Fruit fly (Drosophila melanogaster) whole organism, wandering third instar larva: Measurements from ENCODE around the gene put.

Source experiments
- Abd-B ChIP-seq: fragments of >200 bp; optimal IDR thresholded peaks from 2 replicates; lab custom pipeline; 2017; ENCODE audit warnings: missing biosample characterization, missing genetic modification characterization
- CG32264 ChIP-seq: fragments of 200-800 bp; sonication (Bioruptor generic); optimal IDR thresholded peaks from 2 replicates; lab custom pipeline; 2016; ENCODE audit warnings: missing biosample characterization, missing genetic modification characterization
- CG9705 ChIP-seq: fragments of 200-800 bp; sonication (Bioruptor generic); optimal IDR thresholded peaks from 2 replicates; lab custom pipeline; 2018; ENCODE audit warnings: missing biosample characterization, mild to moderate bottlenecking, missing genetic modification characterization
- CrebA ChIP-seq: fragments of 200-800 bp; sonication (Bioruptor generic); optimal IDR thresholded peaks from 2 replicates; lab custom pipeline; 2016; ENCODE audit warnings: missing biosample characterization, mild to moderate bottlenecking, missing genetic modification characterization, borderline replicate concordance
- Dfd ChIP-seq: fragments of >200 bp; optimal IDR thresholded peaks from 2 replicates; lab custom pipeline; 2017; ENCODE audit warnings: missing biosample characterization, missing genetic modification characterization
- Dif ChIP-seq: fragments of 200-275, 200-300 bp; sonication (Bioruptor generic); optimal IDR thresholded peaks from 2 replicates; lab custom pipeline; 2018; ENCODE audit warnings: missing biosample characterization, missing genetic modification characterization; ENCODE audit not compliant: partially characterized antibody
- GATAd ChIP-seq: sonication (Bioruptor generic); optimal IDR thresholded peaks from 2 replicates; lab custom pipeline; 2016; ENCODE audit warnings: missing biosample characterization, missing genetic modification characterization
- HLH106 ChIP-seq: fragments of 200-800 bp; optimal IDR thresholded peaks from 3 replicates; lab custom pipeline; 2019; ENCODE audit warnings: missing biosample characterization, mild to moderate bottlenecking, missing genetic modification characterization, moderate library complexity
- Hnf4 ChIP-seq: fragments of 200-800 bp; sonication (Bioruptor generic); optimal IDR thresholded peaks from 2 replicates; lab custom pipeline; 2016; ENCODE audit warnings: missing biosample characterization, mild to moderate bottlenecking, missing genetic modification characterization
- Hr78 ChIP-seq: fragments of >200 bp; optimal IDR thresholded peaks from 2 replicates; lab custom pipeline; 2017; ENCODE audit warnings: missing biosample characterization, missing genetic modification characterization
- Hr83 ChIP-seq: fragments of 200-300 bp; sonication (Bioruptor generic); optimal IDR thresholded peaks from 2 replicates; lab custom pipeline; 2016; ENCODE audit warnings: missing biosample characterization, mild to moderate bottlenecking, missing genetic modification characterization, moderate library complexity; ENCODE audit not compliant: poor library complexity, severe bottlenecking
- Mio ChIP-seq: sonication (Bioruptor generic); optimal IDR thresholded peaks from 2 replicates; lab custom pipeline; 2016; ENCODE audit warnings: missing biosample characterization, missing genetic modification characterization
- OdsH ChIP-seq: fragments of 200-800 bp; sonication (Bioruptor generic); optimal IDR thresholded peaks from 2 replicates; lab custom pipeline; 2016; ENCODE audit warnings: missing biosample characterization, mild to moderate bottlenecking, missing genetic modification characterization
- Rel ChIP-seq, 2 experiments: fragments of 200-800 bp; sonication (Bioruptor generic) in 1 of 2; optimal IDR thresholded peaks; 2 replicates in 1 of 2; 3 replicates in 1 of 2; lab custom pipeline; 2016 to 2019; ENCODE audit warnings: mild to moderate bottlenecking in 2 of 2, missing biosample characterization in 2 of 2, missing genetic modification characterization in 2 of 2, moderate library complexity in 1 of 2
- Sp1 ChIP-seq: fragments of 200-800 bp; sonication (Bioruptor generic); optimal IDR thresholded peaks from 3 replicates; lab custom pipeline; 2019; ENCODE audit warnings: missing biosample characterization, mild to moderate bottlenecking, missing genetic modification characterization, moderate library complexity
- Vsx2 ChIP-seq: fragments of 200-300, 225-300 bp; sonication (Bioruptor generic); optimal IDR thresholded peaks from 2 replicates; lab custom pipeline; 2018; ENCODE audit warnings: missing biosample characterization, missing genetic modification characterization; ENCODE audit not compliant: partially characterized antibody
- br ChIP-seq: fragments of 200-800 bp; sonication (Bioruptor generic); optimal IDR thresholded peaks from 2 replicates; lab custom pipeline; 2016; ENCODE audit warnings: missing biosample characterization, missing genetic modification characterization
- brk ChIP-seq: fragments of 200-800 bp; sonication (Bioruptor generic); optimal IDR thresholded peaks from 2 replicates; lab custom pipeline; 2016; ENCODE audit warnings: missing biosample characterization, mild to moderate bottlenecking, missing genetic modification characterization
- dl ChIP-seq, 2 experiments: fragments of 175-275, 200-275 bp in 1 of 2; fragments of 200-275 bp in 1 of 2; sonication (Bioruptor generic); optimal IDR thresholded peaks; lab custom pipeline; 2018; ENCODE audit warnings: mild to moderate bottlenecking in 2 of 2, missing biosample characterization in 2 of 2, missing genetic modification characterization in 2 of 2, moderate library complexity in 2 of 2; ENCODE audit not compliant: partially characterized antibody in 2 of 2, insufficient read depth in 1 of 2
- dsf ChIP-seq: sonication (Bioruptor generic); optimal IDR thresholded peaks from 2 replicates; lab custom pipeline; 2016; ENCODE audit warnings: missing biosample characterization, missing genetic modification characterization, borderline replicate concordance
- ey ChIP-seq: fragments of 200-800 bp; sonication (Bioruptor generic); optimal IDR thresholded peaks from 2 replicates; lab custom pipeline; 2016; ENCODE audit warnings: missing biosample characterization, missing genetic modification characterization
- foxo ChIP-seq, 2 experiments: fragments of 200-800 bp; sonication (Bioruptor generic); optimal IDR thresholded peaks; 2 replicates in 1 of 2; 3 replicates in 1 of 2; lab custom pipeline; 2016 to 2017; ENCODE audit warnings: missing biosample characterization in 2 of 2, missing genetic modification characterization in 2 of 2
- fru ChIP-seq: fragments of 200-800 bp; sonication (Bioruptor generic); optimal IDR thresholded peaks from 3 replicates; lab custom pipeline; 2016; ENCODE audit warnings: missing biosample characterization, mild to moderate bottlenecking, missing genetic modification characterization
- h ChIP-seq: fragments of 200-800 bp; sonication (Bioruptor generic); optimal IDR thresholded peaks from 3 replicates; lab custom pipeline; 2016; ENCODE audit warnings: missing biosample characterization, mild to moderate bottlenecking, missing genetic modification characterization
- jim ChIP-seq: fragments of 175-275, 200-325 bp; sonication (Bioruptor generic); optimal IDR thresholded peaks from 2 replicates; lab custom pipeline; 2016; ENCODE audit warnings: missing biosample characterization, mild to moderate bottlenecking, missing genetic modification characterization
- lola ChIP-seq: fragments of >200 bp; optimal IDR thresholded peaks from 2 replicates; lab custom pipeline; 2017; ENCODE audit warnings: missing biosample characterization, missing genetic modification characterization
- pan ChIP-seq: fragments of >200 bp; optimal IDR thresholded peaks from 2 replicates; lab custom pipeline; 2017
- psq ChIP-seq: fragments of 200-800 bp; sonication (Bioruptor generic); optimal IDR thresholded peaks from 3 replicates; lab custom pipeline; 2017; ENCODE audit warnings: missing biosample characterization, mild to moderate bottlenecking, missing genetic modification characterization, moderate library complexity
- sage ChIP-seq: fragments of 200-800 bp; sonication (Bioruptor generic); optimal IDR thresholded peaks from 2 replicates; lab custom pipeline; 2016; ENCODE audit warnings: missing biosample characterization, mild to moderate bottlenecking, missing genetic modification characterization
- sv ChIP-seq: fragments of 200-800 bp; sonication (Bioruptor generic); optimal IDR thresholded peaks from 3 replicates; lab custom pipeline; 2016; ENCODE audit warnings: missing biosample characterization, missing genetic modification characterization
- tai ChIP-seq: sonication (Bioruptor generic); optimal IDR thresholded peaks from 2 replicates; lab custom pipeline; 2016; ENCODE audit warnings: missing biosample characterization, missing genetic modification characterization
- woc ChIP-seq: sonication (Bioruptor generic); optimal IDR thresholded peaks from 2 replicates; lab custom pipeline; 2016; ENCODE audit warnings: missing biosample characterization, mild to moderate bottlenecking, missing genetic modification characterization

Gene put

DNA sequence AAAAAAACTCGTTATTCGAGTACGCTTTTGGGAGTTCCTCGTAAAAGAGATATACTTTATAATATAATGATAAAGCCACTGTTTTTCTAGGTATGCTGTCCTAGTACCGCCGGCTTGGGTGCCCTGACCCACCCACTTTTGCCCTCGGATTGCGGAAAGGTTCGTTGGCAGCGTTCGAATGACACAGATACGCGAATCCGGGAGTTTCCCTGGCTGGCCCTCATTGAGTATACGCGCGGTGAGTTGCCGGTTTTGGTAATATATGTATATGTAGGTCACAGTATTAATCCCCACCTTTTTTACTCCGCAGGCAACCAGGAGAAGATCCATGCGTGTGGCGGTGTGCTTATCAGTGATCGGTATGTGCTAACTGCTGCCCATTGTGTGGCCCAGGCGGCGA lies 32.7 kb upstream of the put start:
- TF ChIP-seq Rel (GFP tag; optimal IDR thresholded peaks at IDR 0.05; lab: Kevin White, UChicago) (no peak), Rel (tag; optimal IDR thresholded peaks at IDR 0.05; lab: Kevin White, UChicago) (peak; percentile 95), fru (no peak)

DNA sequence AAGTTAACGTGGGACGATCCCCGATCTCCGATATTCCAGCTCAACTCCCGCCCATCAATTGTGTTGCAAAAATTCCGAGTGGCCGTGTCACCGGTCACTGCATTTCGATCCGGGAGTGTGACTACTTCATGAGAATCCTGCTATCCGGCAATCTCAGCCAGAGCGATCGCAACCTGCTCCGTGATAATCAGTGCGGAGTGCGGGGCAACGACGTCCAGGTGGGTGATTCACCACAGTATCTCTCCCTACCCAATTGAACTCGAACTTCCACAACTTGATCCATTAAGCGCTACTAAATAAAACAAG lies 32.1 kb upstream of the put start:
- TF ChIP-seq Hr78 (GFP tag; lab: Kevin White, UChicago) (no peak), Rel (GFP tag; optimal IDR thresholded peaks at IDR 0.05; lab: Kevin White, UChicago) (no peak), Rel (tag; optimal IDR thresholded peaks at IDR 0.05; lab: Kevin White, UChicago) (peak; percentile 79)
- TF ChIP-seq, all 38 proteins: peak for 1

DNA sequence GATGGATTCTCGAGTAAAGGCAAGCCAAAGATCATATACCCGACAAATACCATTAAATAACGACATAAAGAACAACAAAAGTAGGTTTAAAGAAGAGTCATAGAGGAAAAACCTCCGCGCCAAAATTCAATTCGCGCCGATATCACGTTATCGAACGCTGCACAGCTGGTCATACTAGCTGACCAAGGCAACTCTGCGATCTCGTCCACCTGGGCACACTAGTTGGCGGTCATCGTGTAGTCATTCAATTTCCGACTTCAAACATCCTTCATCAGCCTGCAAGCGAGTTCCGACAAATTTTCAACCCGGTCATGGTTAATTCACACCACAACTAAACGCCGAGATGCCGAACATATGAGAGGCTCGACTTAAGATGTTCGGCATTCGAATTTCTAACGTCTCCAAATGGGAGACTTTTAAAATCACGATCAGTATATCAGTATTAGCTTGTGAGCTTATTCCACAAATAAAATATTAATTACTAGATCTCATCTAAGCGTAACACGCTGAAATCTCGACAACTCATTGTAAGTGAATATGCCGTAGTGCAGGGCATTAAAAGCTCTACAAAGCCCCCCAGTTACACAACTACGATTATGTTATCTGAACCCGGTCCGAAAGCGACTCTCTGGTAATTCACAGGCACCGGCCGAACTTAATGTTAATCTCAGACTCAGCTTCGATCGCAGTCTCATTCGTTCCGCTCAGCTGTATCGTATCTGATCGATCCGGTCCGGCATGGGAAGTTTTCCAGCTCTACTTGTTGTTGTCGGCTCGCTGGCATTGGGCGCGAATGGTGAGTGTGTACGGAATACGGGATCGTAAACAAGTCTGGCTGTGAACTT lies 31.5 kb upstream of the put start, which contains the start of gene CG3505:
Gene CG3505 (plus strand): TSS at position 688 of the 845 bp plus-strand sequence.
- peak; percentile 46 for TF ChIP-seq Dif (GFP tag; lab: Kevin White, UChicago)
- TF ChIP-seq woc: no peak
- TF ChIP-seq Rel (GFP tag; optimal IDR thresholded peaks at IDR 0.05; lab: Kevin White, UChicago): no peak
- TF ChIP-seq Rel (tag; optimal IDR thresholded peaks at IDR 0.05; lab: Kevin White, UChicago): peak; percentile 83
- TF ChIP-seq dsf (GFP tag; lab: Kevin White, UChicago): no peak
- peak; percentile 1 for TF ChIP-seq Hr83 (GFP tag; lab: Kevin White, UChicago)
- no peak for TF ChIP-seq Hr78 (GFP tag; lab: Kevin White, UChicago)
- peak; percentile 3 for TF ChIP-seq h
- peak in 1 of 2 experiments; percentile 5 for TF ChIP-seq dl (GFP tag; optimal IDR thresholded peaks at IDR 0.05; lab: Kevin White, UChicago; ENCODE audit: insufficient read depth in 1 of 2, partially characterized antibody in 2 of 2)
- TF ChIP-seq fru: peak; percentile 47
- TF ChIP-seq brk: no peak
- TF ChIP-seq sv (GFP tag; lab: Kevin White, UChicago): peak; percentile 10
- TF ChIP-seq, all 38 proteins: peak for 7

DNA sequence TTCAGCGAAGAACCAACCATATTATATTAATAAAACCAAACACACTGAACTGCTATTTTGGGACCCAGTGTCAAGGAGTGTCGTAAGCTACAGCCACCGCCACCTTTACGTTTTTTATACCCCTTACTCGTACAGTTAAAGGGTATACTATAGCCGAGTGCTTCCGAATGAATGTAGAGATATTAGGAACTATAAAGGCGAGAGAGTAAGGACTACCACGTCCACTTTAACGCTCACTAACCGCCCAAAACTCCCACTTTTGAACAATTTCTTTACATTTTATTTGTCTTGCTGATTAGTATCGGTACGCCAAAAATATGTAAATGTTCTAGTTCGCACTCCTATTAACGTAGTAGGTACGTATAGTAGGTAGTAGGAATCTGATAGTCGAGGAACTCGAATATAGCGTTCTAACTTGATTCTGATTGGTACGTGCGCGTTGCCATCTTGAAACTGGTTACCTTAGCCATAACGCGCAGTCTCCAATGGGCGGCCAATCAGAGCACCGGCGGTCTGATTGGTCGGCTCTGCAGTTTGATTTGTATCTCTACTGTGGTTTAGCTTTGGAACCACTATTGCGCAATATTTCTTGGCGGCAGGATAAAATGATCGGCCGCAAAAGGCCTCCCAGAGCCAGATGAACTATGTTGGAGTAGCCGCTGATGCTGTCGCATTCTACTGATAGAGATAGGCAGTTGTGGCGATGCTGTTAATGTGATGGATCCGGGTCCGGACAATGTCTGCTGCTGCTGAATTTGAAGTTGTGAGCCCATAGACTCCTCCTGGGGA lies 30.6 kb upstream of the put start:
- TF ChIP-seq Hnf4 (peak; percentile 22), jim (GFP tag; lab: Kevin White, UChicago) (no peak), ey (GFP tag; lab: Kevin White, UChicago) (peak; percentile 18), OdsH (GFP tag; lab: Kevin White, UChicago) (peak; percentile 39), GATAd (GFP tag; lab: Kevin White, UChicago) (no peak)
- TF ChIP-seq, all 38 proteins: peak for 3

DNA sequence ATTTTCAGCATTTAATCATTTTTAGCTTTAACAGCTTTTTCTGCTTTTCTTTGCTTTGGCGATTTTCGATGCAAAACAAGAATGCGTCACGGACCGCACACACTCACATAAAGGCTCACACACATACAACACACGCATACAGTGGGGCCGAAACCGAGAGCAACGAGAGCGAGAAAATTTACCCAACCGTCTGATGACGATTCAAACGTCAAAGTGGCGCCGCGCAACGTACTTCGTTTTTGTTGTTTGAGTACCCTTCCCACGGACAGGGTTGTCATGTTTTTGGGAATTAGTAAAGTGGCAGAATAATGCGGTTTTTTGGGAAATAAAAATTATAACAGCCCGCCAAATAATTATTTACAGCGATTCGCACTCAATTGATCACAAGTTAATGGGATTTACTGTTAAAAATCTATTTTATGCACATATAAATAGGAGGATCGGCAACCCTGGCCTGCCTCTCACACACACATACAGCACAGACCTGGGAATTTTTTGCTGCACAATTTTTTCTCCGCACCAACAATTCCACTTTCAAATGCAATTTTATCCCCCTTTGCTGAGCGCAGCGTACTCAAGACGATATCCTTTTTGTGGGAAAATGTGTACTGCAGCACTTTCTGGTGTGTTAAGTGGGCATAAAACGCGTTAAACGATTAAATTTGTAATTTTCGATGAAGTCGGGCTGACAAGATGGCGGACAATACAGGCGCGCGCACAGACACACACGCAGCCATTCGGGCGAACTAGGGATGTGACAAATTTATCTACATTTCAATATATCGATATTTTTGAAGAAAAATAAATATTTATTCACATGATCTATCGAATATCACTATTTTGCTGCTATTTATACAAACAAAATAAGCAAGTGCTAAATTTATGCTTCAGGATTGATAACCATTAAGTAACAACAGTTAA lies 29.7 kb upstream of the put start:
- TF ChIP-seq brk (peak; percentile 89), OdsH (GFP tag; lab: Kevin White, UChicago) (peak; percentile 96), Dfd (no peak), CG9705 (GFP tag; lab: Kevin White, UChicago) (peak; percentile 95), lola (GFP tag; lab: Kevin White, UChicago) (no peak), CG32264 (GFP tag; lab: Kevin White, UChicago) (peak; percentile 93), jim (GFP tag; lab: Kevin White, UChicago) (no peak), tai (no peak), ey (GFP tag; lab: Kevin White, UChicago) (peak; percentile 96), Rel (GFP tag; optimal IDR thresholded peaks at IDR 0.05; lab: Kevin White, UChicago) (peak; percentile 55), Rel (tag; optimal IDR thresholded peaks at IDR 0.05; lab: Kevin White, UChicago) (peak; percentile 94), HLH106 (tag; lab: Kevin White, UChicago) (peak; percentile 96), woc (peak; percentile 95), CrebA (GFP tag; lab: Kevin White, UChicago) (no peak), br (GFP tag; lab: Kevin White, UChicago) (peak; percentile 96), dsf (GFP tag; lab: Kevin White, UChicago) (peak; percentile 83), Hnf4 (peak; percentile 84), Sp1 (GFP tag; lab: Kevin White, UChicago) (peak; percentile 96), psq (peak; percentile 94), Vsx2 (no peak), GATAd (GFP tag; lab: Kevin White, UChicago) (peak; percentile 57), h (peak; percentile 97), sage (GFP tag; lab: Kevin White, UChicago) (peak; percentile 85), fru (peak; percentile 95), Dif (GFP tag; lab: Kevin White, UChicago) (peak; percentile 71), Mio (GFP tag; lab: Kevin White, UChicago) (peak; percentile 66), pan (no peak), foxo (GFP tag; optimal IDR thresholded peaks at IDR 0.05; lab: Kevin White, UChicago) (peak; percentile 81 to 97), sv (GFP tag; lab: Kevin White, UChicago) (peak; percentile 92), Abd-B (GFP tag; lab: Kevin White, UChicago) (no peak)
